Fruit fly (Drosophila melanogaster) whole organism, embryonic: ENCODE measurements around the gene CG7943.

ENCODE experiments used
- Antp ChIP-seq: fragments of 200-800 bp; sonication (Bioruptor generic); optimal IDR thresholded peaks from 3 replicates; lab custom pipeline; 2016; ENCODE audit warnings: missing biosample characterization, missing genetic modification characterization
- Bteb2 ChIP-seq: fragments of 200-800 bp; sonication (Bioruptor generic); optimal IDR thresholded peaks from 2 replicates; lab custom pipeline; 2016; ENCODE audit warnings: missing biosample characterization, missing genetic modification characterization
- C15 ChIP-seq: fragments of 200-800 bp; sonication (Bioruptor generic); IDR thresholded peaks from 3 replicates; pipeline ENCODE4 v1.3.6; 2022; ENCODE audit warnings: missing biosample characterization, missing genetic modification characterization
- CG10274 ChIP-seq: fragments of 200-800 bp; sonication (Bioruptor generic); optimal IDR thresholded peaks from 3 replicates; lab custom pipeline; 2017; ENCODE audit warnings: missing biosample characterization, mild to moderate bottlenecking, missing genetic modification characterization
- CG10431 ChIP-seq: fragments of 200-800 bp; sonication (Bioruptor generic); optimal IDR thresholded peaks from 3 replicates; lab custom pipeline; 2018; ENCODE audit warnings: missing biosample characterization, mild to moderate bottlenecking, missing genetic modification characterization
- CG10543 ChIP-seq: fragments of 200-800 bp; sonication (Bioruptor generic); optimal IDR thresholded peaks from 3 replicates; lab custom pipeline; 2017; ENCODE audit warnings: missing biosample characterization, mild to moderate bottlenecking, missing genetic modification characterization, moderate library complexity
- CG11456 ChIP-seq: fragments of 200-800 bp; sonication (Bioruptor generic); IDR thresholded peaks from 3 replicates; pipeline ENCODE4 v1.3.6; 2022; ENCODE audit warnings: missing biosample characterization, missing genetic modification characterization
- CG11696 ChIP-seq: fragments of 200-800 bp; sonication (Bioruptor generic); IDR thresholded peaks from 2 replicates; pipeline ENCODE4 v1.3.6; 2022; ENCODE audit warnings: missing biosample characterization, missing genetic modification characterization
- CG12659 ChIP-seq: fragments of 200-800 bp; sonication (Bioruptor generic); optimal IDR thresholded peaks from 3 replicates; lab custom pipeline; 2017; ENCODE audit warnings: mild to moderate bottlenecking, missing biosample characterization, missing genetic modification reagents, missing genetic modification characterization
- CG14050 ChIP-seq: fragments of 200-800 bp; sonication (Bioruptor generic); IDR thresholded peaks from 3 replicates; pipeline ENCODE4 v1.3.6; 2022; ENCODE audit warnings: missing biosample characterization, missing genetic modification characterization
- CG1529 ChIP-seq: fragments of 200-800 bp; sonication (Bioruptor generic); optimal IDR thresholded peaks from 3 replicates; lab custom pipeline; 2018; ENCODE audit warnings: missing biosample characterization, missing genetic modification characterization
- CG17568 ChIP-seq: fragments of 200-800 bp; sonication (Bioruptor generic); optimal IDR thresholded peaks from 2 replicates; lab custom pipeline; 2018; ENCODE audit warnings: missing biosample characterization, mild to moderate bottlenecking, missing genetic modification characterization, moderate library complexity
- CG18619 ChIP-seq: fragments of 200-800 bp; sonication (Bioruptor generic); optimal IDR thresholded peaks from 3 replicates; lab custom pipeline; 2017; ENCODE audit warnings: missing biosample characterization, mild to moderate bottlenecking, missing genetic modification characterization
- CG30403 ChIP-seq: fragments of 200-800 bp; sonication (Bioruptor generic); optimal IDR thresholded peaks from 3 replicates; lab custom pipeline; 2016; ENCODE audit warnings: missing biosample characterization, missing genetic modification characterization
- CG32767 ChIP-seq: fragments of 200-800 bp; sonication (Bioruptor generic); IDR thresholded peaks from 2 replicates; pipeline ENCODE4 v1.3.6; 2022; ENCODE audit warnings: missing biosample characterization, missing genetic modification characterization
- CG33557 ChIP-seq: fragments of 200-800 bp; sonication (Bioruptor generic); optimal IDR thresholded peaks from 2 replicates; lab custom pipeline; 2019; ENCODE audit warnings: missing biosample characterization, mild to moderate bottlenecking, missing genetic modification characterization, moderate library complexity
- CG3847 ChIP-seq: fragments of 200-800 bp; sonication (Bioruptor generic); IDR thresholded peaks from 2 replicates; pipeline ENCODE4 v1.3.6; 2022; ENCODE audit warnings: missing biosample characterization, missing genetic modification characterization
- CG4282 ChIP-seq: fragments of 200-800 bp; sonication (Bioruptor generic); optimal IDR thresholded peaks from 2 replicates; lab custom pipeline; 2016; ENCODE audit warnings: missing biosample characterization, missing genetic modification characterization
- CG9727 ChIP-seq: fragments of 200-800 bp; sonication (Bioruptor generic); optimal IDR thresholded peaks from 3 replicates; lab custom pipeline; 2017; ENCODE audit warnings: missing biosample characterization, mild to moderate bottlenecking, missing genetic modification characterization
- D ChIP-seq, 2 experiments: fragments of 200-800 bp in 1 of 2; fragments of >200 bp in 1 of 2; sonication (Bioruptor generic) in 1 of 2; optimal IDR thresholded peaks; 2 replicates in 1 of 2; 3 replicates in 1 of 2; lab custom pipeline; 2017; ENCODE audit warnings: mild to moderate bottlenecking in 1 of 2, missing biosample characterization in 1 of 2, missing genetic modification characterization in 1 of 2, missing genetic modification reagents in 1 of 2
- HLH3B ChIP-seq: fragments of 200-800 bp; sonication (Bioruptor generic); IDR thresholded peaks from 2 replicates; pipeline ENCODE4 v1.3.6; 2022; ENCODE audit warnings: missing biosample characterization, missing genetic modification characterization
- HLH54F ChIP-seq: fragments of 200-800 bp; sonication (Bioruptor generic); optimal IDR thresholded peaks from 3 replicates; lab custom pipeline; 2016; ENCODE audit warnings: missing biosample characterization, missing genetic modification characterization
- HmgZ ChIP-seq: fragments of 200-800 bp; sonication (Bioruptor generic); optimal IDR thresholded peaks from 2 replicates; lab custom pipeline; 2018; ENCODE audit warnings: missing biosample characterization, mild to moderate bottlenecking, missing genetic modification characterization
- Mad ChIP-seq: fragments of 200-800 bp; sonication (Bioruptor generic); optimal IDR thresholded peaks from 2 replicates; lab custom pipeline; 2016; ENCODE audit warnings: missing biosample characterization, missing genetic modification characterization
- Mes4 ChIP-seq: fragments of 200-800 bp; sonication (Bioruptor generic); optimal IDR thresholded peaks from 2 replicates; lab custom pipeline; 2016; ENCODE audit warnings: missing biosample characterization, missing genetic modification characterization
- NC2β ChIP-seq: fragments of 200-800 bp; sonication (Bioruptor generic); optimal IDR thresholded peaks from 2 replicates; lab custom pipeline; 2016; ENCODE audit warnings: missing biosample characterization, missing genetic modification characterization
- Neu2 ChIP-seq: fragments of 200-800 bp; sonication (Bioruptor generic); optimal IDR thresholded peaks from 3 replicates; lab custom pipeline; 2016; ENCODE audit warnings: missing biosample characterization, missing genetic modification characterization, borderline replicate concordance
- Ravus ChIP-seq: fragments of 200-800 bp; sonication (Bioruptor generic); IDR thresholded peaks from 2 replicates; pipeline ENCODE4 v1.3.6; 2022; ENCODE audit warnings: missing biosample characterization, missing genetic modification characterization
- Side ChIP-seq: fragments of 200-800 bp; sonication (Bioruptor generic); optimal IDR thresholded peaks from 2 replicates; lab custom pipeline; 2016; ENCODE audit warnings: missing biosample characterization, missing genetic modification characterization
- Taf1 ChIP-seq: fragments of 200-800 bp; sonication (Bioruptor generic); IDR thresholded peaks from 2 replicates; pipeline ENCODE4 v1.3.6; 2022; ENCODE audit warnings: missing biosample characterization, missing genetic modification characterization
- amos ChIP-seq: fragments of 200-800 bp; sonication (Bioruptor generic); IDR thresholded peaks from 2 replicates; pipeline ENCODE4 v1.3.6; 2022; ENCODE audit warnings: missing biosample characterization, missing genetic modification characterization; ENCODE audit not compliant: partially characterized antibody
- bowl ChIP-seq: fragments of 200-800 bp; sonication (Bioruptor generic); IDR thresholded peaks from 2 replicates; pipeline ENCODE4 v1.3.6; 2022; ENCODE audit warnings: missing biosample characterization, missing genetic modification characterization
- bsh ChIP-seq, 2 experiments: fragments of 200-800 bp; sonication (Bioruptor generic); optimal IDR thresholded peaks; 2 replicates each; lab custom pipeline; 2017 to 2018; ENCODE audit warnings: mild to moderate bottlenecking in 2 of 2, missing biosample characterization in 2 of 2, missing genetic modification characterization in 2 of 2, moderate library complexity in 1 of 2
- cg ChIP-seq: fragments of 200-800 bp; sonication (Bioruptor generic); optimal IDR thresholded peaks from 3 replicates; lab custom pipeline; 2019; ENCODE audit warnings: missing biosample characterization, mild to moderate bottlenecking, missing genetic modification characterization, moderate library complexity
- chn ChIP-seq: fragments of 200-800 bp; sonication (Bioruptor generic); optimal IDR thresholded peaks from 2 replicates; lab custom pipeline; 2016; ENCODE audit warnings: missing biosample characterization, missing genetic modification characterization
- cwo ChIP-seq: fragments of 200-800 bp; sonication (Bioruptor generic); optimal IDR thresholded peaks from 3 replicates; lab custom pipeline; 2017; ENCODE audit warnings: missing biosample characterization, missing genetic modification characterization, mild to moderate bottlenecking, moderate library complexity, missing genetic modification reagents
- exex ChIP-seq: fragments of 200-800 bp; sonication (Bioruptor generic); optimal IDR thresholded peaks from 4 replicates; lab custom pipeline; 2018; ENCODE audit warnings: missing biosample characterization, mild to moderate bottlenecking, missing genetic modification characterization, moderate library complexity
- fru ChIP-seq: fragments of >200 bp; optimal IDR thresholded peaks from 2 replicates; lab custom pipeline; 2017
- fu2 ChIP-seq: fragments of 200-800 bp; sonication (Bioruptor generic); optimal IDR thresholded peaks from 2 replicates; lab custom pipeline; 2016; ENCODE audit warnings: missing biosample characterization, missing genetic modification characterization
- hbn ChIP-seq: fragments of 200-800 bp; sonication (Bioruptor generic); IDR thresholded peaks from 2 replicates; pipeline ENCODE4 v1.3.6; 2022; ENCODE audit warnings: missing biosample characterization, missing genetic modification characterization; ENCODE audit not compliant: partially characterized antibody
- insv ChIP-seq, 2 experiments: fragments of 200-800 bp; sonication (Bioruptor generic); optimal IDR thresholded peaks; 3 replicates each; lab custom pipeline; 2016 to 2018; ENCODE audit warnings: missing biosample characterization in 2 of 2, missing genetic modification characterization in 2 of 2
- inv ChIP-seq: fragments of 200-800 bp; sonication (Bioruptor generic); IDR thresholded peaks from 2 replicates; pipeline ENCODE4 v1.3.6; 2022; ENCODE audit warnings: missing biosample characterization, missing genetic modification characterization; ENCODE audit not compliant: partially characterized antibody
- knrl ChIP-seq: fragments of 200-800 bp; sonication (Bioruptor generic); IDR thresholded peaks from 3 replicates; pipeline ENCODE4 v1.3.6; 2022; ENCODE audit warnings: missing biosample characterization, missing genetic modification characterization; ENCODE audit not compliant: partially characterized antibody
- lilli ChIP-seq: fragments of 200-800 bp; sonication (Bioruptor generic); optimal IDR thresholded peaks from 3 replicates; lab custom pipeline; 2016; ENCODE audit warnings: missing biosample characterization, missing genetic modification characterization
- nerfin-1 ChIP-seq: fragments of 200-800 bp; sonication (Bioruptor generic); optimal IDR thresholded peaks from 3 replicates; lab custom pipeline; 2019; ENCODE audit warnings: missing biosample characterization, mild to moderate bottlenecking, missing genetic modification characterization, moderate library complexity
- oc ChIP-seq: fragments of 200-800 bp; sonication (Bioruptor generic); optimal IDR thresholded peaks from 2 replicates; lab custom pipeline; 2018; ENCODE audit warnings: missing biosample characterization, mild to moderate bottlenecking, missing genetic modification characterization, moderate library complexity
- pan ChIP-seq, 4 experiments: fragments of >200 bp in 3 of 4; fragments of 200-800 bp in 1 of 4; sonication (Bioruptor generic) in 1 of 4; optimal IDR thresholded peaks in 3 of 4; IDR thresholded peaks in 1 of 4; 2 replicates each; pipeline versions ENCODE4 v1.3.6 to Lab custom; 2017 to 2022; ENCODE audit warnings: missing biosample characterization in 2 of 4, missing genetic modification characterization in 2 of 4, mixed read lengths in 1 of 4
- rib ChIP-seq: fragments of 200-800 bp; sonication (Bioruptor generic); IDR thresholded peaks from 2 replicates; pipeline ENCODE4 v1.3.6; 2022; ENCODE audit warnings: missing biosample characterization, missing genetic modification characterization
- slp2 ChIP-seq: fragments of 200-800 bp; sonication (Bioruptor generic); optimal IDR thresholded peaks from 2 replicates; lab custom pipeline; 2016; ENCODE audit warnings: missing biosample characterization, missing genetic modification characterization
- tna ChIP-seq: fragments of 200-800 bp; sonication (Bioruptor generic); IDR thresholded peaks from 2 replicates; pipeline ENCODE4 v1.3.6; 2022; ENCODE audit warnings: missing biosample characterization, missing genetic modification characterization; ENCODE audit not compliant: partially characterized antibody

CG7943 gene

dm6 chr3R:30061154-30061482, 14.8 kb downstream of the CG7943 start (continued):
- peak; percentile 45 for TF ChIP-seq lilli (GFP tag; lab: Kevin White, UChicago)
- no peak for TF ChIP-seq fru (lab: Kevin White, UChicago)
- no peak for TF ChIP-seq hbn
- no peak for TF ChIP-seq CG33557 (GFP tag; lab: Kevin White, UChicago)
- TF ChIP-seq CG4282 = no peak
- TF ChIP-seq CG10274 (GFP tag; lab: Kevin White, UChicago) = peak; percentile 79
- TF ChIP-seq HmgZ (tag; lab: Kevin White, UChicago) = peak; percentile 36
- peak; percentile 59 for TF ChIP-seq CG10543 (GFP tag; lab: Kevin White, UChicago)
- TF ChIP-seq CG30403 (GFP tag; lab: Kevin White, UChicago) = peak; percentile 87
- TF ChIP-seq rib (GFP tag; lab: Robert Waterston, UW) = peak; percentile 62; the same call in 1 of the 2 replicates
- peak; percentile 88 for TF ChIP-seq Antp
- peak; percentile 63 for TF ChIP-seq CG1529 (GFP tag; lab: Kevin White, UChicago)
- peak; percentile 37 for TF ChIP-seq CG17568
- TF ChIP-seq tna = no peak
- no peak for TF ChIP-seq Neu2 (GFP tag; lab: Kevin White, UChicago)
- no peak for TF ChIP-seq amos
- peak; percentile 34 to 85 for TF ChIP-seq bsh (GFP tag; optimal IDR thresholded peaks at IDR 0.05; lab: Kevin White, UChicago)
- peak; percentile 60; the same call in 2 of the 3 replicates for TF ChIP-seq C15
- peak; percentile 89 for TF ChIP-seq nerfin-1 (tag; lab: Kevin White, UChicago)
- peak; percentile 30 for TF ChIP-seq HLH54F (GFP tag; lab: Kevin White, UChicago)
- TF ChIP-seq knrl = no peak
- TF ChIP-seq Bteb2 (GFP tag; lab: Kevin White, UChicago) = peak; percentile 17
- TF ChIP-seq CG3847 (GFP tag; lab: Robert Waterston, UW) = peak; percentile 59
- peak; percentile 83 for TF ChIP-seq CG9727
- TF ChIP-seq D (optimal IDR thresholded peaks at IDR 0.05; lab: Kevin White, UChicago) = no peak
- peak; percentile 93 for TF ChIP-seq D (GFP tag; optimal IDR thresholded peaks at IDR 0.05; lab: Kevin White, UChicago)
- peak; percentile 96 for TF ChIP-seq HLH3B (GFP tag; lab: Robert Waterston, UW)
- peak; percentile 36 for TF ChIP-seq exex (tag; lab: Kevin White, UChicago)
- peak; percentile 50 for TF ChIP-seq Mad (GFP tag; lab: Kevin White, UChicago)
- TF ChIP-seq CG12659 (GFP tag; lab: Kevin White, UChicago) = peak; percentile 60
- TF ChIP-seq cg (GFP tag; lab: Kevin White, UChicago) = no peak
- peak; percentile 83 for TF ChIP-seq oc
- 0 out of 2 replicates have a peak, but pooled peaks have one; percentile 17 for TF ChIP-seq Taf1 (GFP tag; lab: Robert Waterston, UW)
- TF ChIP-seq Mes4 = peak; percentile 64
- peak; percentile 91 for TF ChIP-seq CG14050
- TF ChIP-seq CG10431 (GFP tag; lab: Kevin White, UChicago) = peak; percentile 6
- no peak for TF ChIP-seq fu2 (GFP tag; lab: Kevin White, UChicago)
- no peak for TF ChIP-seq pan (optimal IDR thresholded peaks at IDR 0.05; lab: Kevin White, UChicago)
- TF ChIP-seq pan (GFP tag; optimal IDR thresholded peaks at IDR 0.05 in 1 of 2, IDR thresholded peaks at IDR 0.05 in 1 of 2) = peak in 1 of 2 experiments; percentile 95
- peak; percentile 71 for TF ChIP-seq chn (GFP tag; lab: Kevin White, UChicago)
- peak; percentile 27 for TF ChIP-seq CG18619 (GFP tag; lab: Kevin White, UChicago)
- TF ChIP-seq Side (GFP tag; lab: Kevin White, UChicago) = peak; percentile 89
- TF ChIP-seq CG32767 (GFP tag; lab: Robert Waterston, UW) = peak; percentile 72
- TF ChIP-seq inv (GFP tag; lab: Robert Waterston, UW) = no peak
- peak; percentile 85 for TF ChIP-seq CG11696
- no peak for TF ChIP-seq insv (GFP tag; optimal IDR thresholded peaks at IDR 0.05; lab: Kevin White, UChicago)
- peak; percentile 78 for TF ChIP-seq cwo (GFP tag; lab: Kevin White, UChicago)
- peak; percentile 72 for TF ChIP-seq Ravus (GFP tag; lab: Robert Waterston, UW)
- TF ChIP-seq bowl = peak; percentile 89
- TF ChIP-seq slp2 (GFP tag; lab: Kevin White, UChicago) = peak; percentile 86
- TF ChIP-seq NC2β = peak; percentile 50
- peak; percentile 85 for TF ChIP-seq CG11456 (GFP tag; lab: Robert Waterston, UW)
